Fruit fly (Drosophila melanogaster): ENCODE data around the gene ome.

ome gene

dm6 chr3L:14761837-14762785, 89.5 kb downstream of the ome start, which contains the start of the genes Tsen34 and Mgat4a (continued):
- peak; percentile 41 for TF ChIP-seq CG7786 (GFP tag; optimal IDR thresholded peaks at IDR 0.05)
- no peak for TF ChIP-seq CG15073 (GFP tag; optimal IDR thresholded peaks at IDR 0.05)
- peak; percentile 46 for TF ChIP-seq CG15514 (GFP tag; optimal IDR thresholded peaks at IDR 0.05)
- TF ChIP-seq trem (tag; optimal IDR thresholded peaks at IDR 0.05), result peak; percentile 58
- 0 out of 3 replicates have a peak, but pooled peaks have one; percentile 31 for TF ChIP-seq C15 (GFP tag; IDR thresholded peaks at IDR 0.05)
- no peak for TF ChIP-seq ac (GFP tag; optimal IDR thresholded peaks at IDR 0.05)
- TF ChIP-seq Sox102F (GFP tag; optimal IDR thresholded peaks at IDR 0.05), result no peak
- TF ChIP-seq Chrac-16 (GFP tag; optimal IDR thresholded peaks at IDR 0.05), result no peak
- TF ChIP-seq CG15011 (GFP tag; optimal IDR thresholded peaks at IDR 0.05), result peak; percentile 65
- no peak for TF ChIP-seq CoRest (tag; optimal IDR thresholded peaks at IDR 0.05)
- peak; percentile 50 for TF ChIP-seq CG9727 (GFP tag; optimal IDR thresholded peaks at IDR 0.05)
- TF ChIP-seq lola (GFP tag; optimal IDR thresholded peaks at IDR 0.05), result no peak
- TF ChIP-seq Doc2 (GFP tag; IDR thresholded peaks at IDR 0.05), result no peak
- no peak for TF ChIP-seq CG14050 (GFP tag; IDR thresholded peaks at IDR 0.05)
- TF ChIP-seq CG12236 (GFP tag; optimal IDR thresholded peaks at IDR 0.05), result no peak
- peak; percentile 48 for TF ChIP-seq tup (GFP tag; optimal IDR thresholded peaks at IDR 0.05)
- no peak for TF ChIP-seq toy (GFP tag; IDR thresholded peaks at IDR 0.05)
- TF ChIP-seq CG30403 (GFP tag; optimal IDR thresholded peaks at IDR 0.05), result no peak
- peak; percentile 44 for TF ChIP-seq NK7.1 (GFP tag; optimal IDR thresholded peaks at IDR 0.05)
- peak; percentile 67 for TF ChIP-seq CG10431 (GFP tag; optimal IDR thresholded peaks at IDR 0.05)
- TF ChIP-seq stwl (tag; optimal IDR thresholded peaks at IDR 0.05), result peak; percentile 72
- TF ChIP-seq ftz-f1 (GFP tag; optimal IDR thresholded peaks at IDR 0.05), result no peak
- no peak for TF ChIP-seq Dfd (GFP tag; optimal IDR thresholded peaks at IDR 0.05)
- peak; percentile 95 for TF ChIP-seq pzg (GFP tag; optimal IDR thresholded peaks at IDR 0.05)
- peak; percentile 68 for TF ChIP-seq Meics (GFP tag; optimal IDR thresholded peaks at IDR 0.05)
- 0 out of 2 replicates have a peak, but pooled peaks have one; percentile 13 for TF ChIP-seq CG11696 (GFP tag; IDR thresholded peaks at IDR 0.05)
- peak; percentile 44; the same call in 1 of the 2 replicates for TF ChIP-seq Awh (GFP tag; IDR thresholded peaks at IDR 0.05)
- TF ChIP-seq luna (GFP tag; optimal IDR thresholded peaks at IDR 0.05), result peak; percentile 49
- no peak for TF ChIP-seq D19A (tag; optimal IDR thresholded peaks at IDR 0.05)
- TF ChIP-seq CG32772 (GFP tag; IDR thresholded peaks at IDR 0.05), result no peak
- TF ChIP-seq CG4282 (GFP tag; optimal IDR thresholded peaks at IDR 0.05), result no peak
- no peak for TF ChIP-seq dmrt11E (tag; optimal IDR thresholded peaks at IDR 0.05)
- TF ChIP-seq phol (tag; optimal IDR thresholded peaks at IDR 0.05), result peak; percentile 37
- peak; percentile 43 for TF ChIP-seq CG15479 (GFP tag; optimal IDR thresholded peaks at IDR 0.05)
- TF ChIP-seq corto (GFP tag; optimal IDR thresholded peaks at IDR 0.05), result no peak
- TF ChIP-seq CG2875 (GFP tag; optimal IDR thresholded peaks at IDR 0.05), result no peak
- no peak for TF ChIP-seq sisA (GFP tag; IDR thresholded peaks at IDR 0.05)
- no peak for TF ChIP-seq Usf (GFP tag; optimal IDR thresholded peaks at IDR 0.05)
- TF ChIP-seq Tbp (GFP tag; optimal IDR thresholded peaks at IDR 0.05), result no peak
- TF ChIP-seq Rfx (GFP tag; IDR thresholded peaks at IDR 0.05), result peak; percentile 78
- peak; percentile 88 for TF ChIP-seq Dbx (GFP tag; IDR thresholded peaks at IDR 0.05)
- 0 out of 3 replicates have a peak, but pooled peaks have one; percentile 22 for TF ChIP-seq tgo (GFP tag; IDR thresholded peaks at IDR 0.05)
- TF ChIP-seq wor (GFP tag; IDR thresholded peaks at IDR 0.05), result no peak
- no peak for TF ChIP-seq btn (GFP tag; optimal IDR thresholded peaks at IDR 0.05)
- TF ChIP-seq CG12219 (GFP tag; optimal IDR thresholded peaks at IDR 0.05), result peak; percentile 2
- no peak for TF ChIP-seq Deaf1 (tag; optimal IDR thresholded peaks at IDR 0.05)
- no peak for TF ChIP-seq sqz (GFP tag; optimal IDR thresholded peaks at IDR 0.05)
- TF ChIP-seq CG6689 (GFP tag; IDR thresholded peaks at IDR 0.05), result no peak
- no peak for TF ChIP-seq grau (tag; optimal IDR thresholded peaks at IDR 0.05)

All from whole organism, embryonic.